Fruit fly (Drosophila melanogaster) whole organism, pupa: Measurements from ENCODE around the gene CG5455.

Experiments
- CG10348 ChIP-seq: fragments of 200-800 bp; sonication (Bioruptor generic); IDR thresholded peaks from 2 replicates; pipeline ENCODE4 v1.3.6; 2022; ENCODE audit warnings: missing biosample characterization, missing genetic modification characterization
- CG12605 ChIP-seq: fragments of 200-800 bp; sonication (Bioruptor generic); IDR thresholded peaks from 2 replicates; pipeline ENCODE4 v1.3.6; 2022; ENCODE audit warnings: missing biosample characterization, missing genetic modification characterization
- CG13204 ChIP-seq: fragments of 200-800 bp; sonication (Bioruptor generic); optimal IDR thresholded peaks from 2 replicates; lab custom pipeline; 2018; ENCODE audit warnings: missing biosample characterization, mild to moderate bottlenecking, missing genetic modification characterization, moderate library complexity
- CG14655 ChIP-seq: fragments of 200-800 bp; sonication (Bioruptor generic); optimal IDR thresholded peaks from 3 replicates; lab custom pipeline; 2017; ENCODE audit warnings: mild to moderate bottlenecking, missing biosample characterization, missing genetic modification reagents, missing genetic modification characterization
- CG15710 ChIP-seq: fragments of 200-800 bp; sonication (Bioruptor generic); optimal IDR thresholded peaks from 2 replicates; lab custom pipeline; 2018; ENCODE audit warnings: missing biosample characterization, mild to moderate bottlenecking, missing genetic modification characterization, moderate library complexity
- CG17806 ChIP-seq: fragments of 200-800 bp; sonication (Bioruptor generic); optimal IDR thresholded peaks from 2 replicates; lab custom pipeline; 2018; ENCODE audit warnings: missing biosample characterization, mild to moderate bottlenecking, missing genetic modification characterization, moderate library complexity
- CG32121 ChIP-seq: fragments of 200-800 bp; sonication (Bioruptor generic); IDR thresholded peaks from 2 replicates; pipeline ENCODE4 v1.3.6; 2022; ENCODE audit warnings: missing biosample characterization, missing genetic modification characterization
- CG34367 ChIP-seq: fragments of 200-800 bp; sonication (Bioruptor generic); optimal IDR thresholded peaks from 2 replicates; lab custom pipeline; 2018; ENCODE audit warnings: missing biosample characterization, mild to moderate bottlenecking, missing genetic modification characterization
- CG4496 ChIP-seq: fragments of 200-800 bp; sonication (Bioruptor generic); IDR thresholded peaks from 3 replicates; pipeline ENCODE4 v1.3.6; 2022; ENCODE audit warnings: missing biosample characterization, missing genetic modification characterization
- CG8159 ChIP-seq: fragments of 200-800 bp; sonication (Bioruptor generic); optimal IDR thresholded peaks from 3 replicates; lab custom pipeline; 2018; ENCODE audit warnings: missing biosample characterization, mild to moderate bottlenecking, missing genetic modification characterization, moderate library complexity
- CG8301 ChIP-seq: fragments of 200-800 bp; sonication (Bioruptor generic); optimal IDR thresholded peaks from 2 replicates; lab custom pipeline; 2018; ENCODE audit warnings: missing biosample characterization, mild to moderate bottlenecking, missing genetic modification characterization
- CG9948 ChIP-seq: fragments of 200-800 bp; sonication (Bioruptor generic); optimal IDR thresholded peaks from 2 replicates; lab custom pipeline; 2018; ENCODE audit warnings: missing biosample characterization, mild to moderate bottlenecking, missing genetic modification characterization, moderate library complexity
- D1 ChIP-seq: fragments of 200-800 bp; sonication (Bioruptor generic); optimal IDR thresholded peaks from 2 replicates; lab custom pipeline; 2018; ENCODE audit warnings: missing biosample characterization, mild to moderate bottlenecking, missing genetic modification characterization, moderate library complexity
- EcR ChIP-seq: fragments of 200-800 bp; sonication (Bioruptor generic); optimal IDR thresholded peaks from 3 replicates; lab custom pipeline; 2019; ENCODE audit warnings: missing biosample characterization, missing genetic modification characterization, mild to moderate bottlenecking, moderate library complexity, missing genetic modification reagents
- Ets98B ChIP-seq: fragments of 200-800 bp; sonication (Bioruptor generic); IDR thresholded peaks from 2 replicates; pipeline ENCODE4 v1.3.6; 2022; ENCODE audit warnings: missing biosample characterization, missing genetic modification characterization
- Pif1A ChIP-seq: fragments of 200-800 bp; sonication (Bioruptor generic); optimal IDR thresholded peaks from 3 replicates; lab custom pipeline; 2016; ENCODE audit warnings: missing biosample characterization, missing genetic modification characterization
- Pif1B ChIP-seq: fragments of 200-800 bp; sonication (Bioruptor generic); optimal IDR thresholded peaks from 3 replicates; lab custom pipeline; 2016; ENCODE audit warnings: missing biosample characterization, missing genetic modification characterization
- Snoo ChIP-seq: fragments of 200-800 bp; sonication (Bioruptor generic); optimal IDR thresholded peaks from 3 replicates; lab custom pipeline; 2017; ENCODE audit warnings: missing biosample characterization, mild to moderate bottlenecking, missing genetic modification characterization, inconsistent platforms
- fd96Ca ChIP-seq: fragments of 200-800 bp; sonication (Bioruptor generic); IDR thresholded peaks from 3 replicates; pipeline ENCODE4 v1.3.6; 2022; ENCODE audit warnings: missing biosample characterization, missing genetic modification characterization
- gl ChIP-seq: fragments of 200-800 bp; sonication (Bioruptor generic); optimal IDR thresholded peaks from 2 replicates; lab custom pipeline; 2018; ENCODE audit warnings: missing biosample characterization, mild to moderate bottlenecking, missing genetic modification characterization
- rn ChIP-seq: fragments of 200-800 bp; sonication (Bioruptor generic); IDR thresholded peaks from 2 replicates; pipeline ENCODE4 v1.3.6; 2022; ENCODE audit warnings: missing biosample characterization, missing genetic modification characterization

CG5455 gene

dm6 chr3R:26478040-26478439 lies 16.7 kb downstream of the CG5455 start:
- TF ChIP-seq CG10348 (GFP tag; lab: Robert Waterston, UW): no peak
- TF ChIP-seq CG17806: no peak
- TF ChIP-seq CG34367 (tag; lab: Kevin White, UChicago): no peak
- peak; percentile 32 for TF ChIP-seq Pif1B
- TF ChIP-seq CG4496 (GFP tag; lab: Robert Waterston, UW): peak; percentile 70; the same call in 2 of the 3 replicates
- no peak for TF ChIP-seq rn (GFP tag; lab: Robert Waterston, UW)
- peak; percentile 74 for TF ChIP-seq CG14655 (GFP tag; lab: Kevin White, UChicago)
- no peak for TF ChIP-seq EcR
- peak; percentile 56; the same call in 1 of the 2 replicates for TF ChIP-seq Ets98B
- no peak for TF ChIP-seq CG13204 (GFP tag; lab: Kevin White, UChicago)
- TF ChIP-seq CG12605 (GFP tag; lab: Robert Waterston, UW): peak; percentile 43; the same call in 1 of the 2 replicates
- peak; percentile 66 for TF ChIP-seq CG8301
- no peak for TF ChIP-seq gl (tag; lab: Kevin White, UChicago)
- TF ChIP-seq D1 (tag; lab: Kevin White, UChicago): no peak
- TF ChIP-seq Snoo (tag; lab: Kevin White, UChicago): no peak
- TF ChIP-seq Pif1A (GFP tag; lab: Kevin White, UChicago): peak; percentile 25
- no peak for TF ChIP-seq CG15710 (tag; lab: Kevin White, UChicago)
- peak; percentile 45; the same call in 1 of the 2 replicates for TF ChIP-seq CG32121
- no peak for TF ChIP-seq CG9948
- no peak for TF ChIP-seq CG8159 (tag; lab: Kevin White, UChicago)

- TF ChIP-seq EcR: no peak
- no peak for TF ChIP-seq CG15710 (tag; lab: Kevin White, UChicago)
- no peak for TF ChIP-seq CG14655 (GFP tag; lab: Kevin White, UChicago)
- no peak for TF ChIP-seq D1 (tag; lab: Kevin White, UChicago)
- TF ChIP-seq CG8159 (tag; lab: Kevin White, UChicago): no peak
- no peak for TF ChIP-seq Pif1B
- TF ChIP-seq Pif1A (GFP tag; lab: Kevin White, UChicago): no peak
- TF ChIP-seq CG17806: no peak
- TF ChIP-seq CG13204 (GFP tag; lab: Kevin White, UChicago): no peak
- TF ChIP-seq CG32121: no peak
- no peak for TF ChIP-seq CG8301
- TF ChIP-seq CG10348 (GFP tag; lab: Robert Waterston, UW): no peak
- no peak for TF ChIP-seq fd96Ca
- no peak for TF ChIP-seq CG4496 (GFP tag; lab: Robert Waterston, UW)
- no peak for TF ChIP-seq Snoo (tag; lab: Kevin White, UChicago)
These were observed 17.3 kb downstream of the CG5455 start for dm6 chr3R:26478644-26479043.

dm6 chr3R:26479208-26479607 lies 17.9 kb downstream of the CG5455 start:
- no peak for TF ChIP-seq CG10348 (GFP tag; lab: Robert Waterston, UW)
- peak; percentile 43 for TF ChIP-seq CG17806
- TF ChIP-seq Pif1B: no peak
- TF ChIP-seq Ets98B: peak; percentile 62; the same call in 1 of the 2 replicates
- TF ChIP-seq Snoo (tag; lab: Kevin White, UChicago): no peak
- TF ChIP-seq CG32121: peak; percentile 48; the same call in 1 of the 2 replicates
- TF ChIP-seq CG15710 (tag; lab: Kevin White, UChicago): no peak
- TF ChIP-seq CG9948: peak; percentile 24
- no peak for TF ChIP-seq D1 (tag; lab: Kevin White, UChicago)
- peak; percentile 39 for TF ChIP-seq Pif1A (GFP tag; lab: Kevin White, UChicago)
- TF ChIP-seq fd96Ca: peak; percentile 75
- TF ChIP-seq CG14655 (GFP tag; lab: Kevin White, UChicago): peak; percentile 71
- TF ChIP-seq CG4496 (GFP tag; lab: Robert Waterston, UW): peak; percentile 76
- no peak for TF ChIP-seq rn (GFP tag; lab: Robert Waterston, UW)
- peak; percentile 60 for TF ChIP-seq CG8301
- TF ChIP-seq EcR: no peak
- no peak for TF ChIP-seq CG8159 (tag; lab: Kevin White, UChicago)
- no peak for TF ChIP-seq CG13204 (GFP tag; lab: Kevin White, UChicago)
- no peak for TF ChIP-seq gl (tag; lab: Kevin White, UChicago)
- no peak for TF ChIP-seq CG34367 (tag; lab: Kevin White, UChicago)
- TF ChIP-seq CG12605 (GFP tag; lab: Robert Waterston, UW): 0 out of 2 replicates have a peak, but pooled peaks have one; percentile 25

dm6 chr3R:26480362-26480761 lies 19.0 kb downstream of the CG5455 start:
- no peak for TF ChIP-seq CG32121
- TF ChIP-seq CG14655 (GFP tag; lab: Kevin White, UChicago): peak; percentile 57
- TF ChIP-seq D1 (tag; lab: Kevin White, UChicago): no peak
- no peak for TF ChIP-seq Ets98B
- no peak for TF ChIP-seq CG9948
- TF ChIP-seq Pif1A (GFP tag; lab: Kevin White, UChicago): no peak
- peak; percentile 49 for TF ChIP-seq CG8301
- TF ChIP-seq CG4496 (GFP tag; lab: Robert Waterston, UW): no peak
- TF ChIP-seq CG8159 (tag; lab: Kevin White, UChicago): no peak
- TF ChIP-seq gl (tag; lab: Kevin White, UChicago): no peak
- TF ChIP-seq CG15710 (tag; lab: Kevin White, UChicago): no peak
- no peak for TF ChIP-seq CG12605 (GFP tag; lab: Robert Waterston, UW)
- no peak for TF ChIP-seq Snoo (tag; lab: Kevin White, UChicago)

dm6 chr3R:26481231-26481630 lies 19.9 kb downstream of the CG5455 start:
- peak; percentile 73 for TF ChIP-seq CG8301
- TF ChIP-seq D1 (tag; lab: Kevin White, UChicago): no peak
- TF ChIP-seq CG9948: no peak
- TF ChIP-seq Snoo (tag; lab: Kevin White, UChicago): no peak
- TF ChIP-seq Ets98B: no peak
- TF ChIP-seq Pif1A (GFP tag; lab: Kevin White, UChicago): peak; percentile 10
- no peak for TF ChIP-seq CG32121
- no peak for TF ChIP-seq CG34367 (tag; lab: Kevin White, UChicago)
- no peak for TF ChIP-seq CG12605 (GFP tag; lab: Robert Waterston, UW)
- no peak; the same call in 2 of the 3 replicates for TF ChIP-seq CG4496 (GFP tag; lab: Robert Waterston, UW)
- TF ChIP-seq gl (tag; lab: Kevin White, UChicago): no peak
- no peak for TF ChIP-seq CG8159 (tag; lab: Kevin White, UChicago)
- TF ChIP-seq CG15710 (tag; lab: Kevin White, UChicago): no peak
- peak; percentile 68 for TF ChIP-seq CG14655 (GFP tag; lab: Kevin White, UChicago)
